Worm (Caenorhabditis elegans): Measurements from ENCODE around the gene rpl-16.

The rpl-16 gene

DNA sequence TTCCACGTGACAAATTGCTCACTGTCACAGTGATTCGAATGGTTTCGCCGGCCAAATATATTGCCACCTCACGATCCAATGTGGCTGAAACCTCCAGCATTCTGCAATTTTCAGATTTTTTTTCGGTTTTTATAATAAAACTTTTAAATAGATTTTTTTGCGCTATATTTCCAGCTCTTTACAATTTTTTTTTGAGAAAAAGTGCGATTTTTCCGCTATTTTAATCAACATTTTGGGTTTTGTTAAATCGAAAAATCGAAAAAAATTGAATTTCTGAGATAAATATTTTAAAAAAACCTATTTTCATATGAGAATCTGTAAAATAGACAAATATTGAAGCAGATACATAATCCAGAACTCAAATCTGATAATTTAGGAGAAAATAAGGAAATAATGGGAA lies 4.4 kb downstream of the rpl-16 start, which contains the start of gene M01F1.9:
Gene M01F1.9, minus strand, starts transcription at position 101 of the 400 bp plus-strand sequence.
- TF ChIP-seq unc-62 (GFP tag; optimal IDR thresholded peaks at IDR 0.05) (no peak), efl-1 (optimal IDR thresholded peaks at IDR 0.05) (no peak), efl-1 (GFP tag; optimal IDR thresholded peaks at IDR 0.05 in 1 of 2) (peak in 1 of 2 experiments; percentile 54)

DNA sequence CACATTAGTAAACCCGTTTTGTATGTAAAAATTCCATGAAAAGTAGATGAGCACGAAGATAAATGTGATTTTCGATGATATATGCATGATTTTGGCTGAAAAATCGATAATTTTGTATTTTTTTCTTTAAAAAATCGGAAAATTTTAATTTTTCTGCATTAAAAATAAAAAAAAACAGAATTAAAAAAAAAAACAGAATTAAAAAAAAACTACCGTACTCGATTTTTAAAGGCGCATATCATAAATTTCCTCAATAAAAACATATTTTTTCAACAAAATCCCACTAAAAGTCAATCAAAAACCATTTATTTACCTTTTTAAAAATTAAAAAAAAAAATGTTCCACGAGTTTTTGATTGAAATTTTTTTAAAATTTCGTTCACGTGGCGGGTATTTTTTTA lies 10.3 kb downstream of the rpl-16 start, which contains the start of gene gly-14:
Gene gly-14, minus strand, starts transcription at position 101 of the 400 bp plus-strand sequence.
- TF ChIP-seq efl-3 (GFP tag; optimal IDR thresholded peaks at IDR 0.05) (no peak), alr-1 (tag; optimal IDR thresholded peaks at IDR 0.05; ENCODE audit: borderline replicate concordance) (no peak)

DNA sequence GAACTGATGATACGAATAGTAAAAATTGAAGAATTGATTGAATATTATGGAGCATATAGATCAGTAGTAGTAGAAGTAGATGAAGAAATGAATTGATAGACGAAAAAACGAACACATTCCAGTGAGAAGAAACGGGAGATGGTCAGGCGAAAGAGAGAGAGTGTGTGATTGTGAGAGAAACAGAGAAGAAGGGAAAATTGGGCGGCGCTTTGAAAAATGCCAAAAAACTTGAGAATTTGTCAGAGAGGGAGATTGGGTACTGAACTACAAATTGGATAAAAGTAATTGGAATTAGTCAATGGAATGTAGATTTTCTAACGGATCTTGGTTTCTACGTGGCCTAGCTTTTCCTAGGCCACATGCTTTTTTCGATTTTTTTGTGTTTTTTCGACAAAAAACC lies 15.2 kb downstream of the rpl-16 start, which contains the start of gene C34C12.7:
Gene C34C12.7, minus strand, starts transcription at position 118 of the 400 bp plus-strand sequence.
- TF ChIP-seq dpl-1 (GFP tag; optimal IDR thresholded peaks at IDR 0.05) (peak in 1 of 3 experiments; percentile 10), lin-35 (GFP tag; optimal IDR thresholded peaks at IDR 0.05) (peak in 1 of 2 experiments; percentile 35), lin-39 (tag; optimal IDR thresholded peaks at IDR 0.05) (no peak), efl-1 (optimal IDR thresholded peaks at IDR 0.05) (no peak), efl-1 (GFP tag; optimal IDR thresholded peaks at IDR 0.05 in 1 of 2) (peak; percentile 50 to 91), ztf-11 (tag; optimal IDR thresholded peaks at IDR 0.05) (no peak)

DNA sequence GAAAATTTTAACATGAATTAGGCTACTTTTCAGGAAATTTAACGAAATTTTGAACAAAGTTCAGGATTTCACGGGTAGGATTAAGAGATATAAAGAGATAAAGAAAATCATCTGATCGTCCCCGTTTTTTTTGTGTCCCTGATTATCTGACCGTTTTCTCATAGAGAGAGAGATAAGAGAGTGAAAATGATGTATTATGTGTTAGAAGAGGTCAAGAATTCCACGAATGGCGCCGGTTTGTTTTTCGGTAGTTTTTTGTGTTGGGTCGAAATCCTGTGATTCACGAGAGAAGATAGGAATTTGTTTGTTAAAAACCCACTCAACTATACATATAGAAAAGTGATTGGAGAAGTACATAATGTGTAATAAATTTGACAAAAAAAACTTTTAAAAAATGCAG lies 16.3 kb downstream of the rpl-16 start:
- TF ChIP-seq elt-3 (tag; optimal IDR thresholded peaks at IDR 0.05): peak in 1 of 6 experiments; percentile 62
- no peak for TF ChIP-seq ces-1 (GFP tag; optimal IDR thresholded peaks at IDR 0.05)
- TF ChIP-seq ztf-11 (tag; optimal IDR thresholded peaks at IDR 0.05): no peak
- TF ChIP-seq irx-1 (tag; optimal IDR thresholded peaks at IDR 0.05): no peak
- TF ChIP-seq fkh-8 (tag; optimal IDR thresholded peaks at IDR 0.05): no peak
- TF ChIP-seq blmp-1 (tag; optimal IDR thresholded peaks at IDR 0.05): peak; percentile 92
- TF ChIP-seq ceh-88 (GFP tag; IDR thresholded peaks at IDR 0.05): no peak

DNA sequence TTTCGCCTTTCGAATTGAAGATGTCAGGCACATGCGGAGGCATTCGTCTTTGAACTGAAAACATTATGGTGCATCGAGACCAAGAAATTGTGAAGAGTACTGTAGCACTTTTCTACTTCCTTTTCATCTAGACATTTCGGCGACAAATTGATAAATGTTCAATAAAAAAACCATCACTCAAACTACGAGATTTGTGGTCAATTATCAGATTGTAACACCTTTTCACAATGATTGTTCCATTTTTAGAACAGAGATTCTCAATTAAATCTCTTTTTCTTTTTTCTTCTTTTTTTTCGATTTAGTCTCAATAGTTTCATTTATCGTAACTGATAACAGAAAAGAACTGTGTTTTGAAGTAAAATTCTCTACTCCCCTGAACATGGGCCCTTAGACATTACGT lies 17.3 kb downstream of the rpl-16 start:
- TF ChIP-seq nhr-71 (tag; optimal IDR thresholded peaks at IDR 0.05) (no peak), lin-13 (GFP tag; optimal IDR thresholded peaks at IDR 0.05) (no peak), zip-4 (GFP tag; optimal IDR thresholded peaks at IDR 0.05) (no peak), C04F5.9 (tag; optimal IDR thresholded peaks at IDR 0.05) (no peak), dsc-1 (tag; optimal IDR thresholded peaks at IDR 0.05) (no peak), nhr-28 (tag; optimal IDR thresholded peaks at IDR 0.05) (no peak), irx-1 (tag; optimal IDR thresholded peaks at IDR 0.05) (no peak), pag-3 (tag; optimal IDR thresholded peaks at IDR 0.05; ENCODE audit: borderline replicate concordance, insufficient read depth) (no peak), egl-13 (tag; optimal IDR thresholded peaks at IDR 0.05) (no peak), nhr-19 (GFP tag; conservative IDR thresholded peaks at IDR 0.05) (no peak), ceh-63 (GFP tag; optimal IDR thresholded peaks at IDR 0.05) (no peak), lin-39 (tag; optimal IDR thresholded peaks at IDR 0.05) (no peak), unc-86 (tag; optimal IDR thresholded peaks at IDR 0.05) (no peak), nhr-47 (tag; optimal IDR thresholded peaks at IDR 0.05) (no peak), ztf-4 (tag; optimal IDR thresholded peaks at IDR 0.05) (no peak)

DNA sequence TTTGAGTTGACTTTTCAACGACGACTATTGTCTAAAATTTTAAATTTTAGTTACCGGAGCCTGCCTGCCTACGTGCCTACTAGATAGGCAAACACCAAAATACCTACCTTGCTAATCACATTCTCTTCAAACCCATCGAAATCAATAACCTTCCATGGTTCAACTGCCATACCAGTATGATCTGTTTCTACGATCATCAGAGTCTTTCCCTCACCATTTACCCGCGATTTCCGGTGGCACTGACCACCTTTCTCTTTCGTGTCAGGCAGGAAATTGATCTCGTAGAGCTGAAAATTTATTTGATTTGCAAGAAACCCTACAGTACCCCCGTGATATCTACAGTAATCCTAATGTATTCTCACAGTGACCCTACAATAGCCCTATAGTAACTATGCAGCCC lies 18.4 kb downstream of the rpl-16 start:
- TF ChIP-seq efl-1 (optimal IDR thresholded peaks at IDR 0.05) (no peak), efl-1 (GFP tag; optimal IDR thresholded peaks at IDR 0.05 in 1 of 2) (peak in 1 of 2 experiments; percentile 2), isw-1 (GFP tag; IDR thresholded peaks at IDR 0.05) (no peak), grh-1 (GFP tag; IDR thresholded peaks at IDR 0.05) (no peak), nhr-85 (tag) (peak; percentile 61)
